Worm (Caenorhabditis elegans) whole organism, midembryonic: ENCODE data around the gene B0457.6.

Source experiments
- T22C8.4 ChIP-seq: fragments of 200-800 bp; sonication (Bioruptor generic); IDR thresholded peaks from 2 replicates; pipeline ENCODE4 v1.3.6; 2022; ENCODE audit warnings: missing genetic modification characterization, missing compliant biosample characterization
- cog-1 ChIP-seq: sonication (generic microtip); optimal IDR thresholded peaks from 2 replicates; lab custom pipeline; 2016; ENCODE audit warnings: missing genetic modification characterization, missing compliant biosample characterization
- flt-1 ChIP-seq: fragments of 200-800 bp; sonication (Bioruptor generic); IDR thresholded peaks from 2 replicates; pipeline ENCODE4 v1.3.6; 2022; ENCODE audit warnings: missing genetic modification characterization, missing compliant biosample characterization
- klf-2 ChIP-seq: fragments of 200-800 bp; sonication (Bioruptor generic); conservative IDR thresholded peaks from 2 replicates; pipeline ENCODE4 v1.3.6; 2022; ENCODE audit warnings: missing genetic modification reagents, missing genetic modification characterization, missing compliant biosample characterization
- med-1 ChIP-seq: sonication (generic microtip); optimal IDR thresholded peaks from 2 replicates; lab custom pipeline; 2017; ENCODE audit warnings: missing genetic modification characterization, mild to moderate bottlenecking, missing compliant biosample characterization, antibody characterized with exemption, missing genetic modification reagents; ENCODE audit not compliant: insufficient read depth
- ref-1 ChIP-seq: fragments of 200-800 bp; sonication (Bioruptor generic); conservative IDR thresholded peaks from 2 replicates; pipeline ENCODE4 v1.3.6; 2022; ENCODE audit warnings: missing genetic modification reagents, missing genetic modification characterization, missing compliant biosample characterization
- tab-1 ChIP-seq: fragments of 200-800 bp; sonication (Bioruptor generic); IDR thresholded peaks from 2 replicates; pipeline ENCODE4 v1.3.6; 2022; ENCODE audit warnings: missing genetic modification characterization, missing compliant biosample characterization
- ztf-23 ChIP-seq: fragments of 200-800 bp; sonication (Bioruptor generic); IDR thresholded peaks from 2 replicates; pipeline ENCODE4 v1.3.6; 2022; ENCODE audit warnings: missing genetic modification reagents, missing genetic modification characterization, missing compliant biosample characterization
- ztf-29 ChIP-seq: fragments of 200-800 bp; sonication (Bioruptor generic); IDR thresholded peaks from 2 replicates; pipeline ENCODE4 v1.3.6; 2022; ENCODE audit warnings: missing genetic modification reagents, missing genetic modification characterization, missing compliant biosample characterization

B0457.6 gene

ce11 chrII:8914654-8915053 is 7.6 kb upstream of the B0457.6 start:
- no peak for TF ChIP-seq med-1
- no peak for TF ChIP-seq tab-1 (GFP tag; lab: Robert Waterston, UW)
- TF ChIP-seq klf-2 (GFP tag; lab: Robert Waterston, UW), result no peak
- no peak for TF ChIP-seq flt-1 (GFP tag; lab: Robert Waterston, UW)
- TF ChIP-seq ztf-29, result no peak
- TF ChIP-seq cog-1, result no peak
- no peak for TF ChIP-seq ztf-23
- no peak for TF ChIP-seq ref-1 (GFP tag; lab: Robert Waterston, UW)
- no peak for TF ChIP-seq T22C8.4 (GFP tag; lab: Robert Waterston, UW)

ce11 chrII:8916656-8917055 is 5.6 kb upstream of the B0457.6 start:
- TF ChIP-seq ztf-23 (no peak), klf-2 (GFP tag; lab: Robert Waterston, UW) (no peak), med-1 (no peak), cog-1 (no peak), flt-1 (GFP tag; lab: Robert Waterston, UW) (no peak), ztf-29 (no peak), ref-1 (GFP tag; lab: Robert Waterston, UW) (no peak), tab-1 (GFP tag; lab: Robert Waterston, UW) (no peak), T22C8.4 (GFP tag; lab: Robert Waterston, UW) (no peak)

- no peak for TF ChIP-seq tab-1 (GFP tag; lab: Robert Waterston, UW)
- no peak for TF ChIP-seq ztf-23
- TF ChIP-seq ref-1 (GFP tag; lab: Robert Waterston, UW), result no peak
- TF ChIP-seq T22C8.4 (GFP tag; lab: Robert Waterston, UW), result no peak
- TF ChIP-seq klf-2 (GFP tag; lab: Robert Waterston, UW), result no peak
- TF ChIP-seq cog-1, result no peak
- TF ChIP-seq med-1, result no peak
- no peak for TF ChIP-seq flt-1 (GFP tag; lab: Robert Waterston, UW)
- TF ChIP-seq ztf-29, result no peak
Measured at ce11 chrII:8917339-8917738, 4.9 kb upstream of the B0457.6 start.

- TF ChIP-seq ztf-23 (no peak), tab-1 (GFP tag; lab: Robert Waterston, UW) (no peak), med-1 (no peak), ztf-29 (no peak), ref-1 (GFP tag; lab: Robert Waterston, UW) (no peak), T22C8.4 (GFP tag; lab: Robert Waterston, UW) (no peak), klf-2 (GFP tag; lab: Robert Waterston, UW) (no peak), cog-1 (no peak), flt-1 (GFP tag; lab: Robert Waterston, UW) (no peak)
Measured at ce11 chrII:8920315-8920714, 1.9 kb upstream of the B0457.6 start.

- TF ChIP-seq tab-1 (GFP tag; lab: Robert Waterston, UW), result no peak
- TF ChIP-seq med-1, result no peak
- TF ChIP-seq klf-2 (GFP tag; lab: Robert Waterston, UW), result no peak
- TF ChIP-seq ref-1 (GFP tag; lab: Robert Waterston, UW), result no peak
- TF ChIP-seq cog-1, result no peak
- TF ChIP-seq ztf-23, result no peak
- no peak for TF ChIP-seq T22C8.4 (GFP tag; lab: Robert Waterston, UW)
- TF ChIP-seq ztf-29, result no peak
- no peak for TF ChIP-seq flt-1 (GFP tag; lab: Robert Waterston, UW)
Measured at ce11 chrII:8920955-8921354, 1.3 kb upstream of the B0457.6 start.

ce11 chrII:8921456-8921855 is 767 bp upstream of the B0457.6 start:
- no peak for TF ChIP-seq tab-1 (GFP tag; lab: Robert Waterston, UW)
- TF ChIP-seq ztf-29, result no peak
- TF ChIP-seq flt-1 (GFP tag; lab: Robert Waterston, UW), result no peak
- TF ChIP-seq cog-1, result no peak

ce11 chrII:8923187-8923586 is 964 bp downstream of the B0457.6 start:
- TF ChIP-seq ztf-23, result no peak
- no peak for TF ChIP-seq T22C8.4 (GFP tag; lab: Robert Waterston, UW)
- no peak for TF ChIP-seq flt-1 (GFP tag; lab: Robert Waterston, UW)
- no peak for TF ChIP-seq ref-1 (GFP tag; lab: Robert Waterston, UW)
- no peak for TF ChIP-seq cog-1
- TF ChIP-seq klf-2 (GFP tag; lab: Robert Waterston, UW), result no peak
- no peak for TF ChIP-seq tab-1 (GFP tag; lab: Robert Waterston, UW)
- no peak for TF ChIP-seq med-1
- TF ChIP-seq ztf-29, result no peak

ce11 chrII:8926451-8926850 is 4.2 kb downstream of the B0457.6 start, which contains the start of gene B0457.2:
Gene B0457.2, minus strand, starts transcription at chrII:8926551.
- no peak for TF ChIP-seq cog-1
- TF ChIP-seq med-1, result no peak
- TF ChIP-seq tab-1 (GFP tag; lab: Robert Waterston, UW), result no peak
- TF ChIP-seq ref-1 (GFP tag; lab: Robert Waterston, UW), result no peak
- no peak for TF ChIP-seq flt-1 (GFP tag; lab: Robert Waterston, UW)
- TF ChIP-seq klf-2 (GFP tag; lab: Robert Waterston, UW), result no peak
- no peak for TF ChIP-seq ztf-29
- no peak for TF ChIP-seq T22C8.4 (GFP tag; lab: Robert Waterston, UW)
- TF ChIP-seq ztf-23, result no peak

ce11 chrII:8927253-8927791 is 5.1 kb downstream of the B0457.6 start, which contains the start of gene cct-2:
Gene cct-2, plus strand, starts transcription at chrII:8927741.
- no peak for TF ChIP-seq ref-1 (GFP tag; lab: Robert Waterston, UW)
- TF ChIP-seq ztf-29, result no peak
- TF ChIP-seq klf-2 (GFP tag; lab: Robert Waterston, UW), result no peak
- no peak for TF ChIP-seq med-1
- TF ChIP-seq T22C8.4 (GFP tag; lab: Robert Waterston, UW), result no peak
- TF ChIP-seq tab-1 (GFP tag; lab: Robert Waterston, UW), result no peak
- TF ChIP-seq flt-1 (GFP tag; lab: Robert Waterston, UW), result no peak
- no peak for TF ChIP-seq cog-1

- no peak for TF ChIP-seq tab-1 (GFP tag; lab: Robert Waterston, UW)
- no peak for TF ChIP-seq klf-2 (GFP tag; lab: Robert Waterston, UW)
- TF ChIP-seq med-1, result no peak
- TF ChIP-seq cog-1, result no peak
- no peak for TF ChIP-seq ref-1 (GFP tag; lab: Robert Waterston, UW)
- TF ChIP-seq T22C8.4 (GFP tag; lab: Robert Waterston, UW), result no peak
- TF ChIP-seq flt-1 (GFP tag; lab: Robert Waterston, UW), result no peak
- TF ChIP-seq ztf-23, result no peak
- no peak for TF ChIP-seq ztf-29
Measured at ce11 chrII:8929771-8930170, 7.5 kb downstream of the B0457.6 start, which contains the start of gene mrpl-50. Gene mrpl-50, plus strand, starts transcription at chrII:8929841.
